Worm (Caenorhabditis elegans) whole organism, young adult: ENCODE results near the gene F16B12.4.

Experiments used
- B0261.1 ChIP-seq: sonication (generic microtip); optimal IDR thresholded peaks from 2 replicates; lab custom pipeline; 2016; ENCODE audit warnings: mild to moderate bottlenecking, missing genetic modification characterization, moderate library complexity, missing compliant biosample characterization
- F37B4.10 ChIP-seq: fragments of 200-800 bp; sonication (Bioruptor generic); IDR thresholded peaks from 2 replicates; pipeline ENCODE4 v1.3.6; 2022; ENCODE audit warnings: missing genetic modification characterization, missing compliant biosample characterization
- F49E8.2 ChIP-seq: sonication (generic microtip); optimal IDR thresholded peaks from 3 replicates; lab custom pipeline; 2017; ENCODE audit warnings: missing genetic modification characterization, mild to moderate bottlenecking, missing compliant biosample characterization, antibody characterized with exemption, moderate library complexity; ENCODE audit not compliant: insufficient read depth
- F52B5.7 ChIP-seq: sonication (generic microtip); optimal IDR thresholded peaks from 2 replicates; lab custom pipeline; 2016; ENCODE audit warnings: mild to moderate bottlenecking, missing genetic modification characterization, missing compliant biosample characterization
- F57C9.4 ChIP-seq: sonication (generic microtip); optimal IDR thresholded peaks from 2 replicates; lab custom pipeline; 2017; ENCODE audit warnings: mild to moderate bottlenecking, missing genetic modification characterization, missing compliant biosample characterization
- Y53G8AR.9 ChIP-seq: fragments of 200-800 bp; sonication (Bioruptor generic); conservative IDR thresholded peaks from 2 replicates; pipeline ENCODE4 v1.3.6; 2022; ENCODE audit warnings: missing genetic modification reagents, missing genetic modification characterization, missing compliant biosample characterization
- Y56A3A.18 ChIP-seq: fragments of 200-800 bp; sonication (Bioruptor generic); IDR thresholded peaks from 2 replicates; pipeline ENCODE4 v1.3.6; 2022; ENCODE audit warnings: missing genetic modification reagents, missing genetic modification characterization, missing compliant biosample characterization
- Y95B8A.8 ChIP-seq: fragments of 200-800 bp; sonication (Bioruptor generic); IDR thresholded peaks from 2 replicates; pipeline ENCODE4 v1.3.6; 2022; ENCODE audit warnings: missing genetic modification reagents, missing genetic modification characterization, missing compliant biosample characterization
- ama-1 ChIP-seq, 3 experiments: fragments of 150-350 bp in 1 of 3; sonication (generic microtip) in 2 of 3; optimal IDR thresholded peaks; 2 replicates each; lab custom pipeline; 2014 to 2018; ENCODE audit warnings: missing biosample characterization in 2 of 3, missing genetic modification characterization in 2 of 3, missing genetic modification reagents in 2 of 3
- atf-7 ChIP-seq: sonication (generic microtip); optimal IDR thresholded peaks from 2 replicates; lab custom pipeline; 2017; ENCODE audit warnings: mild to moderate bottlenecking, missing genetic modification characterization, missing compliant biosample characterization
- athp-1 ChIP-seq: sonication (generic microtip); optimal IDR thresholded peaks from 2 replicates; lab custom pipeline; 2017; ENCODE audit warnings: mild to moderate bottlenecking, missing genetic modification characterization, missing compliant biosample characterization
- attf-3 ChIP-seq: fragments of 200-800 bp; sonication (Bioruptor generic); conservative IDR thresholded peaks from 2 replicates; pipeline ENCODE4 v1.3.6; 2022; ENCODE audit warnings: missing genetic modification reagents, missing genetic modification characterization, missing compliant biosample characterization
- attf-5 ChIP-seq: fragments of 200-800 bp; sonication (Bioruptor generic); optimal IDR thresholded peaks from 2 replicates; lab custom pipeline; 2018; ENCODE audit warnings: mild to moderate bottlenecking, missing genetic modification characterization, missing compliant biosample characterization
- bed-2 ChIP-seq: fragments of 200-800 bp; sonication (Bioruptor generic); IDR thresholded peaks from 2 replicates; pipeline ENCODE4 v1.3.6; 2022; ENCODE audit warnings: missing genetic modification reagents, missing genetic modification characterization, missing compliant biosample characterization
- cebp-1 ChIP-seq, 2 experiments: fragments of 200-800 bp in 1 of 2; sonication (Bioruptor generic) in 1 of 2; sonication (generic microtip) in 1 of 2; IDR thresholded peaks in 1 of 2; optimal IDR thresholded peaks in 1 of 2; 2 replicates each; pipeline versions ENCODE4 v1.3.6 to Lab custom; 2017 to 2022; ENCODE audit warnings: missing compliant biosample characterization in 2 of 2, missing genetic modification characterization in 2 of 2, mild to moderate bottlenecking in 1 of 2, missing genetic modification reagents in 1 of 2, moderate library complexity in 1 of 2
- ceh-27 ChIP-seq: fragments of 200-800 bp; sonication (Bioruptor generic); optimal IDR thresholded peaks from 2 replicates; lab custom pipeline; 2018; ENCODE audit warnings: mild to moderate bottlenecking, missing genetic modification characterization, moderate library complexity, missing compliant biosample characterization
- ceh-58 ChIP-seq: fragments of 200-800 bp; sonication (Bioruptor generic); IDR thresholded peaks from 2 replicates; pipeline ENCODE4 v1.3.6; 2022; ENCODE audit warnings: missing genetic modification characterization, missing compliant biosample characterization
- ceh-79 ChIP-seq: sonication (generic microtip); optimal IDR thresholded peaks from 2 replicates; lab custom pipeline; 2017; ENCODE audit warnings: mild to moderate bottlenecking, missing genetic modification characterization, missing compliant biosample characterization
- chd-7 ChIP-seq: sonication (generic microtip); optimal IDR thresholded peaks from 2 replicates; lab custom pipeline; 2016; ENCODE audit warnings: mild to moderate bottlenecking, missing genetic modification characterization, moderate library complexity, missing compliant biosample characterization
- die-1 ChIP-seq: sonication (generic microtip); optimal IDR thresholded peaks from 2 replicates; lab custom pipeline; 2016; ENCODE audit warnings: missing genotype, mild to moderate bottlenecking, missing genetic modification characterization, missing compliant biosample characterization
- dox-1 ChIP-seq: fragments of 200-800 bp; sonication (Bioruptor generic); IDR thresholded peaks from 2 replicates; pipeline ENCODE4 v1.3.6; 2022; ENCODE audit warnings: missing genetic modification reagents, missing genetic modification characterization, missing compliant biosample characterization
- dpl-1 ChIP-seq: fragments of 150-350 bp; optimal IDR thresholded peaks from 2 replicates; lab custom pipeline; 2014; ENCODE audit warnings: missing biosample characterization, missing genetic modification reagents, missing genetic modification characterization
- efl-1 ChIP-seq: fragments of 150-350 bp; optimal IDR thresholded peaks from 2 replicates; lab custom pipeline; 2014; ENCODE audit warnings: missing biosample characterization, missing genetic modification reagents, missing genetic modification characterization
- egrh-3 ChIP-seq: fragments of 200-800 bp; sonication (Bioruptor generic); IDR thresholded peaks from 2 replicates; pipeline ENCODE4 v1.3.6; 2022; ENCODE audit warnings: missing genetic modification reagents, missing genetic modification characterization, missing compliant biosample characterization
- gei-17 ChIP-seq: fragments of 200-800 bp; sonication (Bioruptor generic); optimal IDR thresholded peaks from 2 replicates; lab custom pipeline; 2018; ENCODE audit warnings: mild to moderate bottlenecking, missing genetic modification characterization, missing compliant biosample characterization
- hlh-12 ChIP-seq: sonication (generic microtip); optimal IDR thresholded peaks from 2 replicates; lab custom pipeline; 2016; ENCODE audit warnings: missing genetic modification characterization, missing compliant biosample characterization
- hmg-1.2 ChIP-seq: fragments of 200-800 bp; sonication (Bioruptor generic); IDR thresholded peaks from 2 replicates; pipeline ENCODE4 v1.3.6; 2022; ENCODE audit warnings: missing genetic modification reagents, missing genetic modification characterization, missing compliant biosample characterization
- hmg-20 ChIP-seq: fragments of 200-800 bp; sonication (Bioruptor generic); IDR thresholded peaks from 2 replicates; pipeline ENCODE4 v1.3.6; 2022; ENCODE audit warnings: missing genetic modification reagents, missing genetic modification characterization, missing compliant biosample characterization
- lin-35 ChIP-seq, 3 experiments: fragments of 150-350 bp in 2 of 3; sonication (generic microtip) in 1 of 3; optimal IDR thresholded peaks; 2 replicates each; lab custom pipeline; 2014 to 2018; ENCODE audit warnings: missing biosample characterization in 3 of 3, missing genetic modification characterization in 3 of 3, missing genetic modification reagents in 3 of 3
- lin-40 ChIP-seq: sonication (generic microtip); optimal IDR thresholded peaks from 2 replicates; lab custom pipeline; 2016; ENCODE audit warnings: missing genetic modification characterization, mild to moderate bottlenecking, missing compliant biosample characterization, missing genotype, missing genetic modification reagents
- lin-54 ChIP-seq: fragments of 200-800 bp; sonication (Bioruptor generic); optimal IDR thresholded peaks from 2 replicates; lab custom pipeline; 2018; ENCODE audit warnings: mild to moderate bottlenecking, missing genetic modification characterization, missing compliant biosample characterization
- madf-8 ChIP-seq: fragments of 200-800 bp; sonication (Bioruptor generic); conservative IDR thresholded peaks from 2 replicates; pipeline ENCODE4 v1.3.6; 2022; ENCODE audit warnings: missing genetic modification reagents, missing genetic modification characterization, missing compliant biosample characterization
- mcd-1 ChIP-seq: fragments of 200-800 bp; sonication (Bioruptor generic); IDR thresholded peaks from 2 replicates; pipeline ENCODE4 v1.3.6; 2022; ENCODE audit warnings: missing genetic modification reagents, missing genetic modification characterization, missing compliant biosample characterization
- mel-28 ChIP-seq: sonication (generic microtip); optimal IDR thresholded peaks from 2 replicates; lab custom pipeline; 2016; ENCODE audit warnings: borderline replicate concordance, mild to moderate bottlenecking, missing genetic modification characterization, missing compliant biosample characterization
- mxl-1 ChIP-seq: sonication (generic microtip); optimal IDR thresholded peaks from 2 replicates; lab custom pipeline; 2016; ENCODE audit warnings: missing genetic modification characterization, missing compliant biosample characterization
- nfya-1 ChIP-seq: sonication (generic microtip); optimal IDR thresholded peaks from 2 replicates; lab custom pipeline; 2017; ENCODE audit warnings: antibody characterized with exemption, missing compliant biosample characterization, missing genetic modification characterization, borderline replicate concordance; ENCODE audit not compliant: insufficient read depth
- nhr-120 ChIP-seq: fragments of 200-800 bp; sonication (Bioruptor generic); IDR thresholded peaks from 2 replicates; pipeline ENCODE4 v1.3.6; 2022; ENCODE audit warnings: missing genetic modification characterization, missing compliant biosample characterization
- nhr-80 ChIP-seq: sonication (generic microtip); optimal IDR thresholded peaks from 2 replicates; lab custom pipeline; 2016; ENCODE audit warnings: missing genetic modification characterization, missing compliant biosample characterization
- rcor-1 ChIP-seq: fragments of 200-800 bp; sonication (Bioruptor generic); IDR thresholded peaks from 2 replicates; pipeline ENCODE4 v1.3.6; 2022; ENCODE audit warnings: missing genetic modification reagents, missing genetic modification characterization, missing compliant biosample characterization
- repo-1 ChIP-seq: sonication (generic microtip); optimal IDR thresholded peaks from 2 replicates; lab custom pipeline; 2017; ENCODE audit warnings: mild to moderate bottlenecking, missing genetic modification characterization, missing compliant biosample characterization
- sdz-38 ChIP-seq: sonication (generic microtip); optimal IDR thresholded peaks from 2 replicates; lab custom pipeline; 2016; ENCODE audit warnings: missing genotype, missing genetic modification characterization, missing compliant biosample characterization
- snpc-1.1 ChIP-seq: sonication (generic microtip); optimal IDR thresholded peaks from 2 replicates; lab custom pipeline; 2017; ENCODE audit warnings: missing genetic modification characterization, mild to moderate bottlenecking, missing compliant biosample characterization, antibody characterized with exemption, moderate library complexity, missing genotype, missing genetic modification reagents; ENCODE audit not compliant: insufficient read depth
- sptf-2 ChIP-seq: fragments of 200-800 bp; sonication (Bioruptor generic); optimal IDR thresholded peaks from 2 replicates; lab custom pipeline; 2018; ENCODE audit warnings: mild to moderate bottlenecking, missing genetic modification characterization, missing compliant biosample characterization
- tbp1 ChIP-seq: fragments of 200-800 bp; sonication (Bioruptor generic); optimal IDR thresholded peaks from 2 replicates; lab custom pipeline; 2018; ENCODE audit warnings: mild to moderate bottlenecking, missing genetic modification characterization, missing compliant biosample characterization
- tbx-9 ChIP-seq: sonication (generic microtip); optimal IDR thresholded peaks from 2 replicates; lab custom pipeline; 2016; ENCODE audit warnings: borderline replicate concordance, missing genetic modification characterization, inconsistent platforms, missing compliant biosample characterization
- tlf-1 ChIP-seq: fragments of 200-800 bp; sonication (Bioruptor generic); optimal IDR thresholded peaks from 2 replicates; lab custom pipeline; 2018; ENCODE audit warnings: mild to moderate bottlenecking, missing genetic modification characterization, missing compliant biosample characterization
- unc-62 ChIP-seq: fragments of 150-350 bp; optimal IDR thresholded peaks from 2 replicates; lab custom pipeline; 2014; ENCODE audit warnings: missing biosample characterization, missing genetic modification reagents, missing genetic modification characterization
- xnd-1 ChIP-seq: sonication (generic microtip); optimal IDR thresholded peaks from 2 replicates; lab custom pipeline; 2016; ENCODE audit warnings: missing genotype, missing genetic modification reagents, missing genetic modification characterization, missing compliant biosample characterization

F16B12.4 gene

ce11 chrX:14101986-14102385 lies 3.5 kb upstream of the F16B12.4 start, which contains the start of gene F16B12.6 (continued):
- TF ChIP-seq cebp-1 (GFP tag; IDR thresholded peaks at IDR 0.05; lab: Robert Waterston, UW) = no peak
- no peak for TF ChIP-seq cebp-1 (tag; optimal IDR thresholded peaks at IDR 0.05; lab: Kevin White, UChicago)
- no peak for TF ChIP-seq F57C9.4 (tag; lab: Kevin White, UChicago)
- peak; percentile 92 for TF ChIP-seq attf-5 (GFP tag; lab: Kevin White, UChicago)
- TF ChIP-seq tbp1 (GFP tag; lab: Kevin White, UChicago) = peak; percentile 38
- no peak for TF ChIP-seq gei-17
- no peak for TF ChIP-seq ama-1 (optimal IDR thresholded peaks at IDR 0.05; lab: Kevin White, UChicago)
- no peak for TF ChIP-seq ama-1 (GFP tag; optimal IDR thresholded peaks at IDR 0.05; lab: Kevin White, UChicago)
- peak; percentile 43 for TF ChIP-seq dpl-1 (GFP tag; lab: Kevin White, UChicago)
- peak; percentile 17 for TF ChIP-seq repo-1
- no peak for TF ChIP-seq mel-28
- no peak for TF ChIP-seq F37B4.10 (GFP tag; lab: Robert Waterston, UW)
- no peak for TF ChIP-seq madf-8 (GFP tag; lab: Robert Waterston, UW)
- no peak for TF ChIP-seq sdz-38
- TF ChIP-seq hmg-1.2 = peak; percentile 91
- no peak for TF ChIP-seq die-1 (tag; lab: Kevin White, UChicago)
- TF ChIP-seq nfya-1 (tag; lab: Kevin White, UChicago) = no peak
- TF ChIP-seq mxl-1 (tag; lab: Kevin White, UChicago) = no peak
- no peak for TF ChIP-seq bed-2 (GFP tag; lab: Robert Waterston, UW)
- TF ChIP-seq F49E8.2 (tag; lab: Kevin White, UChicago) = no peak
- no peak for TF ChIP-seq sptf-2 (GFP tag; lab: Kevin White, UChicago)
- TF ChIP-seq B0261.1 (tag; lab: Kevin White, UChicago) = no peak
- no peak for TF ChIP-seq tbx-9 (tag; lab: Kevin White, UChicago)
- TF ChIP-seq ceh-58 = no peak
- TF ChIP-seq egrh-3 (GFP tag; lab: Robert Waterston, UW) = peak; percentile 29; the same call in 1 of the 2 replicates
- no peak for TF ChIP-seq Y95B8A.8 (GFP tag; lab: Robert Waterston, UW)
- TF ChIP-seq lin-35 (GFP tag; optimal IDR thresholded peaks at IDR 0.05; lab: Kevin White, UChicago) = peak in 1 of 3 experiments; percentile 39
- peak; percentile 71 for TF ChIP-seq ceh-27 (GFP tag; lab: Kevin White, UChicago)
- no peak for TF ChIP-seq chd-7
- TF ChIP-seq dox-1 = peak; percentile 75
- TF ChIP-seq nhr-80 (tag; lab: Kevin White, UChicago) = peak; percentile 60
- no peak for TF ChIP-seq Y53G8AR.9 (GFP tag; lab: Robert Waterston, UW)
- peak; percentile 90 for TF ChIP-seq mcd-1 (GFP tag; lab: Robert Waterston, UW)
- TF ChIP-seq rcor-1 (GFP tag; lab: Robert Waterston, UW) = peak; percentile 42; the same call in 1 of the 2 replicates
- peak; percentile 28 for TF ChIP-seq lin-54
- TF ChIP-seq hlh-12 (tag; lab: Kevin White, UChicago) = no peak
- no peak for TF ChIP-seq attf-3 (GFP tag; lab: Robert Waterston, UW)
- TF ChIP-seq F52B5.7 (tag; lab: Kevin White, UChicago) = no peak
- peak; percentile 61 for TF ChIP-seq efl-1 (GFP tag; lab: Kevin White, UChicago)
- no peak for TF ChIP-seq hmg-20 (GFP tag; lab: Robert Waterston, UW)
- TF ChIP-seq atf-7 (tag; lab: Kevin White, UChicago) = no peak
- TF ChIP-seq tlf-1 (GFP tag; lab: Kevin White, UChicago) = no peak
- TF ChIP-seq unc-62 (GFP tag; lab: Kevin White, UChicago) = no peak
- TF ChIP-seq nhr-120 = no peak
- TF ChIP-seq athp-1 (tag; lab: Kevin White, UChicago) = no peak
- no peak for TF ChIP-seq ceh-79
- TF ChIP-seq Y56A3A.18 (GFP tag; lab: Robert Waterston, UW) = 0 out of 2 replicates have a peak, but pooled peaks have one; percentile 32
- peak; percentile 64 for TF ChIP-seq lin-40 (tag; lab: Kevin White, UChicago)
- TF ChIP-seq snpc-1.1 = no peak
- TF ChIP-seq xnd-1 (tag; lab: Kevin White, UChicago) = no peak
